Worm (Caenorhabditis elegans) whole organism, L2 larva: Measurements from ENCODE around the gene gcp-2.1.
A peak's percentile ranks its signal among the peaks of the same experiment; 100 is the strongest.

Experiments used
- R02D3.7 ChIP-seq: fragments of 150-350 bp; optimal IDR thresholded peaks from 2 replicates; lab custom pipeline; 2014; ENCODE audit warnings: missing biosample characterization, missing genetic modification characterization
- ceh-16 ChIP-seq: fragments of 150-350 bp; optimal IDR thresholded peaks from 2 replicates; lab custom pipeline; 2014; ENCODE audit warnings: missing biosample characterization, missing genetic modification characterization
- ceh-82 ChIP-seq: fragments of 150-350 bp; optimal IDR thresholded peaks from 2 replicates; lab custom pipeline; 2014; ENCODE audit warnings: missing biosample characterization, missing genetic modification characterization
- egl-27 ChIP-seq: sonication (generic microtip); optimal IDR thresholded peaks from 3 replicates; lab custom pipeline; 2017; ENCODE audit warnings: missing biosample characterization, missing genetic modification reagents, missing genetic modification characterization
- lin-11 ChIP-seq: fragments of 150-350 bp; sonication (generic microtip); optimal IDR thresholded peaks from 2 replicates; lab custom pipeline; 2014; ENCODE audit warnings: missing biosample characterization, missing genetic modification characterization, inconsistent platforms, mixed read lengths
- mdl-1 ChIP-seq, 2 experiments: fragments of 150-350 bp in 1 of 2; sonication (generic microtip) in 1 of 2; optimal IDR thresholded peaks; 2 replicates each; lab custom pipeline; 2017; ENCODE audit warnings: missing biosample characterization in 2 of 2, missing genetic modification characterization in 2 of 2
- nhr-237 ChIP-seq: fragments of 150-350 bp; optimal IDR thresholded peaks from 2 replicates; lab custom pipeline; 2014; ENCODE audit warnings: missing biosample characterization, missing genetic modification characterization
- nhr-6 ChIP-seq: fragments of 150-350 bp; optimal IDR thresholded peaks from 2 replicates; lab custom pipeline; 2014; ENCODE audit warnings: missing biosample characterization, missing genetic modification characterization

DNA sequence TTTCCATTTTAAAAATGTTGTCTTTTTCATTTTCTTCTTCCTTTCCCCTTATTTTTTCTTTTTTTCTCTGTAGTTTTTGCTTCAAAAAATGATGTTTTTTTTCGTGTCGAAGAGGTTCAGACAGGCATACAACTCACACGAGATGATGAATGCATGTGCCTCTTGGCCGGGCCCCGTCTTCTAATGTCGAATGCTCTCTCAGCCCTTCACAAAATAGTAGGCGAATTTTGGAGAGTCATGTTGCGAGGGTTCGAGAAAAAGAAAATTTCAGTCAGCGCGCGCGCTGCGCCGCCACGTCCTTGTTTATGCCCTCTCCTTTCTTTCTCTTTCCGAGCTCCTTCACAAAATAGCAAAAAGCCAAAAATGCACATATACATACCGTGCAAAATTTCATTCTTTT is 22.4 kb downstream of the gcp-2.1 start:
- TF ChIP-seq R02D3.7 (tag; lab: Kevin White, UChicago) (no peak), nhr-6 (no peak), lin-11 (peak; percentile 72), nhr-237 (no peak), ceh-16 (tag; lab: Kevin White, UChicago) (no peak), mdl-1 (tag; optimal IDR thresholded peaks at IDR 0.05; lab: Kevin White, UChicago) (peak; percentile 84 to 96), ceh-82 (tag; lab: Kevin White, UChicago) (no peak), egl-27 (tag; lab: Kevin White, UChicago) (peak; percentile 22)
